Worm (Caenorhabditis elegans) whole organism, late embryonic: ENCODE data around the gene thn-1.

Experiments used
- pha-4 ChIP-seq: fragments of 150-350 bp; optimal IDR thresholded peaks from 2 replicates; lab custom pipeline; 2018; ENCODE audit warnings: missing biosample characterization, missing genetic modification reagents, missing genetic modification characterization
- tbx-2 ChIP-seq: sonication (generic microtip); optimal IDR thresholded peaks from 2 replicates; lab custom pipeline; 2016; ENCODE audit warnings: missing genetic modification characterization, missing compliant biosample characterization

ce11 chrIV:12425595-12425994 lies 45.7 kb downstream of the thn-1 start:
- TF ChIP-seq tbx-2 (no peak), pha-4 (no peak)
